Fruit fly (Drosophila melanogaster): ENCODE results near the gene knk.

The knk gene

dm6 chr3R:10134341-10134668, 8.8 kb upstream of the knk start (continued):
- peak; percentile 88 for TF ChIP-seq pzg (GFP tag; optimal IDR thresholded peaks at IDR 0.05)

dm6 chr3R:10133419-10134340, 8.2 kb upstream of the knk start:
- TF ChIP-seq Hmx (GFP tag; optimal IDR thresholded peaks at IDR 0.05), result no peak
- TF ChIP-seq Mrtf (GFP tag; IDR thresholded peaks at IDR 0.05), result no peak
- no peak for TF ChIP-seq CG31224 (GFP tag; IDR thresholded peaks at IDR 0.05)
- TF ChIP-seq CG3407 (GFP tag; optimal IDR thresholded peaks at IDR 0.05), result no peak
- TF ChIP-seq CG33213 (GFP tag; optimal IDR thresholded peaks at IDR 0.05), result no peak
- TF ChIP-seq Dfd (GFP tag; optimal IDR thresholded peaks at IDR 0.05), result no peak
- TF ChIP-seq CG6254 (GFP tag; optimal IDR thresholded peaks at IDR 0.05), result no peak
- TF ChIP-seq Hey (tag; optimal IDR thresholded peaks at IDR 0.05), result no peak
- no peak for TF ChIP-seq CG3726 (GFP tag; IDR thresholded peaks at IDR 0.05)
- TF ChIP-seq CG12219 (GFP tag; optimal IDR thresholded peaks at IDR 0.05), result no peak
- TF ChIP-seq CrebB (tag; optimal IDR thresholded peaks at IDR 0.05), result no peak
- TF ChIP-seq CoRest (tag; optimal IDR thresholded peaks at IDR 0.05), result no peak
- no peak for TF ChIP-seq Nf-YB (GFP tag; optimal IDR thresholded peaks at IDR 0.05)
- TF ChIP-seq crc (GFP tag; optimal IDR thresholded peaks at IDR 0.05), result no peak
- no peak for TF ChIP-seq tx (GFP tag; optimal IDR thresholded peaks at IDR 0.05)
- TF ChIP-seq gem (tag; optimal IDR thresholded peaks at IDR 0.05), result no peak
- TF ChIP-seq CG6654 (GFP tag; optimal IDR thresholded peaks at IDR 0.05), result no peak
- TF ChIP-seq Dll (GFP tag; IDR thresholded peaks at IDR 0.05; ENCODE audit: partially characterized antibody), result 0 out of 4 replicates have a peak, but pooled peaks have one; percentile 12
- TF ChIP-seq sug (tag; optimal IDR thresholded peaks at IDR 0.05), result no peak
- TF ChIP-seq Med (GFP tag), result peak; percentile 33
- TF ChIP-seq p53 (GFP tag; optimal IDR thresholded peaks at IDR 0.05), result no peak
- no peak for TF ChIP-seq CG6683 (GFP tag; optimal IDR thresholded peaks at IDR 0.05)
- no peak for TF ChIP-seq Fer2 (tag; optimal IDR thresholded peaks at IDR 0.05)
- TF ChIP-seq CG4707 (GFP tag; optimal IDR thresholded peaks at IDR 0.05), result no peak
- TF ChIP-seq kay (GFP tag; optimal IDR thresholded peaks at IDR 0.05), result no peak
- TF ChIP-seq insv (GFP tag; optimal IDR thresholded peaks at IDR 0.05), result peak in 1 of 2 experiments; percentile 15
- peak; percentile 27 for TF ChIP-seq lov (optimal IDR thresholded peaks at IDR 0.05)
- no peak for TF ChIP-seq lov (GFP tag; IDR thresholded peaks at IDR 0.05)
- TF ChIP-seq fd64A (GFP tag; optimal IDR thresholded peaks at IDR 0.05), result no peak
- TF ChIP-seq TFAM (GFP tag; optimal IDR thresholded peaks at IDR 0.05), result no peak
- TF ChIP-seq CG4854 (GFP tag; optimal IDR thresholded peaks at IDR 0.05), result no peak
- TF ChIP-seq CG14860 (GFP tag; IDR thresholded peaks at IDR 0.05; ENCODE audit: partially characterized antibody), result no peak
- no peak for TF ChIP-seq CG5180 (GFP tag; optimal IDR thresholded peaks at IDR 0.05)
- TF ChIP-seq mld (GFP tag; IDR thresholded peaks at IDR 0.05; ENCODE audit: partially characterized antibody), result no peak
- no peak for TF ChIP-seq zf30C (GFP tag; optimal IDR thresholded peaks at IDR 0.05)
- TF ChIP-seq ase (GFP tag; IDR thresholded peaks at IDR 0.05), result no peak
- TF ChIP-seq Lhr (GFP tag; optimal IDR thresholded peaks at IDR 0.05), result no peak
- no peak for TF ChIP-seq Doc3 (GFP tag; IDR thresholded peaks at IDR 0.05; ENCODE audit: partially characterized antibody)
- TF ChIP-seq CG9437 (GFP tag; optimal IDR thresholded peaks at IDR 0.05), result peak; percentile 79
- no peak for TF ChIP-seq CG12391 (tag; optimal IDR thresholded peaks at IDR 0.05)
- no peak for TF ChIP-seq ato (GFP tag; IDR thresholded peaks at IDR 0.05; ENCODE audit: partially characterized antibody)
- TF ChIP-seq CG17328 (GFP tag; IDR thresholded peaks at IDR 0.05), result no peak
- TF ChIP-seq Adf1 (GFP tag; IDR thresholded peaks at IDR 0.05), result peak; percentile 84
- TF ChIP-seq ftz-f1 (GFP tag; optimal IDR thresholded peaks at IDR 0.05), result no peak
- no peak for TF ChIP-seq CG11456 (GFP tag; IDR thresholded peaks at IDR 0.05)
- TF ChIP-seq bowl (GFP tag; IDR thresholded peaks at IDR 0.05), result no peak

Data from whole organism, embryonic.